Worm (Caenorhabditis elegans) whole organism, late embryonic: ENCODE measurements around the gene edg-1.

ENCODE experiments used
- ceh-19 ChIP-seq: fragments of 200-800 bp; sonication (Bioruptor generic); optimal IDR thresholded peaks from 2 replicates; lab custom pipeline; 2018; ENCODE audit warnings: mild to moderate bottlenecking, missing genetic modification characterization, missing compliant biosample characterization
- elt-2 ChIP-seq: sonication (generic microtip); optimal IDR thresholded peaks from 2 replicates; lab custom pipeline; 2016; ENCODE audit warnings: missing genetic modification reagents, missing genetic modification characterization, missing compliant biosample characterization
- unc-55 ChIP-seq: sonication (generic microtip); optimal IDR thresholded peaks from 2 replicates; lab custom pipeline; 2017; ENCODE audit warnings: missing biosample characterization, missing genetic modification reagents, missing genetic modification characterization
- unc-86 ChIP-seq: sonication (generic microtip); optimal IDR thresholded peaks from 2 replicates; lab custom pipeline; 2016; ENCODE audit warnings: missing genetic modification characterization, missing compliant biosample characterization

DNA sequence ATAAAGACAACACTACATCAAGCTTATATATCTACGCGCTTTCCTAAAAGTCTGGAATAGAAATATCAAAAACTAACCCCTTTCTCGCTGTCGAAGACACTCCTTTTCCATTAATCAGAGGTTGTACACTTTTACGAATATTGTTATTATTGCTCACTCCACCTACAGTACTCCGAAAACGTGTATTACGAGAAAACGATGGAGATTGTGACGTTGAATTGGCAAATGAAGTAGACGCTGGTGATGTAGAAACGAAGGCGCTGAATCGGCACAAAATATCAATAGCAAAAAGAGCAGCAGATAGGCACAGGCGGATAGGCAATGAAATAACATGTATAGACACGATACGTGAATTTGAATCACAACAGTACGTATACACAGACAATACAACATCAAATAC, 23.7 kb downstream of the edg-1 start:
- TF ChIP-seq unc-86 (tag; lab: Kevin White, UChicago): no peak
- no peak for TF ChIP-seq unc-55 (GFP tag; lab: Kevin White, UChicago)
- no peak for TF ChIP-seq ceh-19 (GFP tag; lab: Kevin White, UChicago)
- no peak for TF ChIP-seq elt-2
